Worm (Caenorhabditis elegans): ENCODE data around the gene cid-1.

DNA sequence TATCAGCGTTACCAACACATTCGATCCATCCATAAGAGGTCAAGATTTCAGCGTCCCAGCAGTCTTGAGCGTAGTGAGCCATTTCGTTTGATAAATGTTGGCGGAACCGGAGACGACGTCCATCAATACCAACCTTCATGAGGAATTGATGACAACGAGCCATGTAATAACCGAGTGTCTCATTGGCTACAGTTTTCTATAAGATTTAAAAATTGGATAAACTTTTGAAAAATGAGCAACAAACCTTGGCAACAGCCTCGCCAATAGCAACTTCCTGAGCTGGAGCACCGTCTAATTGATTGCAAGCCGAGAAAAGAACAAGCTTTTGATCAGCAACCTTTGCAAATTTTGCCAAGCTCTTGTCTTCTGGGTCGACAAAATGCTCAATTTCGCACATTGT lies 12.9 kb upstream of the cid-1 start:
- TF ChIP-seq ztf-4 (tag; optimal IDR thresholded peaks at IDR 0.05) (no peak), aly-2 (tag; optimal IDR thresholded peaks at IDR 0.05) (no peak), lin-11 (tag; optimal IDR thresholded peaks at IDR 0.05) (no peak), unc-55 (GFP tag; optimal IDR thresholded peaks at IDR 0.05) (no peak), nhr-11 (tag; optimal IDR thresholded peaks at IDR 0.05) (no peak)

Data from whole organism, L2 larva.